Worm (Caenorhabditis elegans) whole organism, midembryonic: ENCODE results near the gene rap-3.
"Not testable (repeated sequence)": the region's sequence is repeated elsewhere in the genome, so short reads cannot be mapped to it uniquely, and the experiment has no call there.

ENCODE experiments used
- T22C8.4 ChIP-seq: fragments of 200-800 bp; sonication (Bioruptor generic); IDR thresholded peaks from 2 replicates; pipeline ENCODE4 v1.3.6; 2022; ENCODE audit warnings: missing genetic modification characterization, missing compliant biosample characterization
- cog-1 ChIP-seq: sonication (generic microtip); optimal IDR thresholded peaks from 2 replicates; lab custom pipeline; 2016; ENCODE audit warnings: missing genetic modification characterization, missing compliant biosample characterization
- flt-1 ChIP-seq: fragments of 200-800 bp; sonication (Bioruptor generic); IDR thresholded peaks from 2 replicates; pipeline ENCODE4 v1.3.6; 2022; ENCODE audit warnings: missing genetic modification characterization, missing compliant biosample characterization
- klf-2 ChIP-seq: fragments of 200-800 bp; sonication (Bioruptor generic); conservative IDR thresholded peaks from 2 replicates; pipeline ENCODE4 v1.3.6; 2022; ENCODE audit warnings: missing genetic modification reagents, missing genetic modification characterization, missing compliant biosample characterization
- med-1 ChIP-seq: sonication (generic microtip); optimal IDR thresholded peaks from 2 replicates; lab custom pipeline; 2017; ENCODE audit warnings: missing genetic modification characterization, mild to moderate bottlenecking, missing compliant biosample characterization, antibody characterized with exemption, missing genetic modification reagents; ENCODE audit not compliant: insufficient read depth
- ref-1 ChIP-seq: fragments of 200-800 bp; sonication (Bioruptor generic); conservative IDR thresholded peaks from 2 replicates; pipeline ENCODE4 v1.3.6; 2022; ENCODE audit warnings: missing genetic modification reagents, missing genetic modification characterization, missing compliant biosample characterization
- tab-1 ChIP-seq: fragments of 200-800 bp; sonication (Bioruptor generic); IDR thresholded peaks from 2 replicates; pipeline ENCODE4 v1.3.6; 2022; ENCODE audit warnings: missing genetic modification characterization, missing compliant biosample characterization
- ztf-23 ChIP-seq: fragments of 200-800 bp; sonication (Bioruptor generic); IDR thresholded peaks from 2 replicates; pipeline ENCODE4 v1.3.6; 2022; ENCODE audit warnings: missing genetic modification reagents, missing genetic modification characterization, missing compliant biosample characterization
- ztf-29 ChIP-seq: fragments of 200-800 bp; sonication (Bioruptor generic); IDR thresholded peaks from 2 replicates; pipeline ENCODE4 v1.3.6; 2022; ENCODE audit warnings: missing genetic modification reagents, missing genetic modification characterization, missing compliant biosample characterization

Gene rap-3

DNA sequence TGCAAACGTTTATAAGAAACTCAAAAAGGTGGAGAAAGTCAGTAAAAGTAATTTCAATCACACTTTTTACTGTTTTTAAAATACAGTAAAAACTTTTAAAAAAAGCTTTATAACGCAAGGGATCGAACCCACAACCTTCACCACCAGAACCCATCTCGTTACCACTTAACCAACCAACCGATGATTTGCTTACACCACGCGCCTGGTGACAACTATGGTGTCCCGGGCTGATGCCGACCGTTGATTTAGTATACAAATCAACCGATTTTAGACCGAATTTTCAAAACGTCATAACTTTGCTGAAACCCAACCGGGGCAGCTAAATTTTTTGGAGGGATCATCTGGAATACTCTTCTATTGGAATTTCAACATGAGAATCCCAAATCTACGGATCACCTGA is 19.8 kb downstream of the rap-3 start:
- peak; percentile 84 for TF ChIP-seq tab-1 (GFP tag; lab: Robert Waterston, UW)
- TF ChIP-seq klf-2, result peak; percentile 53; the same call in 1 of the 2 replicates
- 0 out of 2 replicates have a peak, but pooled peaks have one; percentile 50 for TF ChIP-seq T22C8.4 (GFP tag; lab: Robert Waterston, UW)
- peak; percentile 77; the same call in 1 of the 2 replicates for TF ChIP-seq ztf-23 (GFP tag; lab: Robert Waterston, UW)
- TF ChIP-seq ztf-29 (GFP tag; lab: Robert Waterston, UW), result peak; percentile 62; the same call in 1 of the 2 replicates
- peak; percentile 59 for TF ChIP-seq ref-1

DNA sequence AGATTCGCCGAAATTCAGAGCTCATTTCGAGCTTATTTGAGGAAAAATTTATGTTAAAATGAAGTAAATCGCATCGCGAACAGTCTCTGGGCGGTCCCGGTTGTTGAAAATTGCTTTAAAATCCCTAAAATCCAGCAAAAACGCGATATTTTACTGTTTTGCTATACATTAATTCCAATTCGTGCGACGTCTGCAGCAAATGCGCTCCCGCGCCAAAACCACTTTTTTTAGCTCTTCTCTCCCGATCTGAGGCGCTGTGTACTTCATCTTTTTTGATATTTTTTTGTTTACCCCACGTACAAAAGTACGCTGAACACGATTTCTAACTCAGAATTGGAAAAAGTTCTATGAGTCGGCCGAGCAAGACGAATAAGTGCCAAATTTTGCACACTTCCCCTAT is 21.9 kb downstream of the rap-3 start, which contains the start of gene R07H5.16:
R07H5.16 (plus strand) TSS at position 348 of the 400 bp plus-strand sequence.
- 0 out of 2 replicates have a peak, but pooled peaks have one; percentile 39 for TF ChIP-seq klf-2

DNA sequence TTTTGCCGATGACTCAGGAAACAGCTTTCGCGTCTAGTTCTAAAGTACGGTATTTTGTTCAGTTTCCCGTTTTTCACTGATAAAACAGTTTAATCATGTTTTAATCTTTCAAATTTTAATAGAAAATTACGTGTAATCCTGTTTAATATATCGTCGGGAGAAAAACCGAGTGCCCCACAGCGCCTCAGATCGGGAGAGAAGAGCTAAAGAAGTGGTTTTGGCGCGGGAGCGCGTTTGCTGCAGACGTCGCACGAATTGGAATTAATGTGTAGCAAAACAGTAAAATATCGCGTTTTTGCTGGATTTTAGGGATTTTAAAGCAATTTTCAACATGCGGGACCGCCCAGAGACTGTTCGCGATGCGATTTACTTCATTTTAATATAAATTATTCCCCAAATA is 23.6 kb downstream of the rap-3 start:
- TF ChIP-seq klf-2 (peak; percentile 72), ztf-23 (GFP tag; lab: Robert Waterston, UW) (peak; percentile 70; the same call in 1 of the 2 replicates), flt-1 (0 out of 2 replicates have a peak, but pooled peaks have one; percentile 58)

DNA sequence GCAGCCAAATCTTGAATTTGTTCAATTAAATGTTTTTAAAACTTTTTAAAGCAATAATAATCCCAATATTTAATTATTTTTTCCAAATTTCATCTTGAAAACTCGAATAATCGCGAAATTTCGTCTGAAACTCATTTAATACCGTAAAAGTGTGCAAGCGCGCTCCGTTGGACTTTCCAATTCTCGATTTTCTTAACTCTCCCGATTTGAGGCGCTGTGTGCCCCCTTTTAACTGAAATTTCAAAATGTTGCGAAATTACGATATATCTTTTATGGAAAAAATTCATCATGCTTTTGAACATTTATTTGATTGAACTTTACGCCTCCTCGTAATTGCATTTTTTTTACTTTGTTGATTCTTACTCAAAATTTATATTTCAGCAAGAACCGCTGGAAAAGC is 25.3 kb downstream of the rap-3 start, which contains the start of gene R07H5.11:
R07H5.11 (plus strand) TSS at position 380 of the 400 bp plus-strand sequence.
- not testable (repeated sequence) for TF ChIP-seq T22C8.4, ztf-23, tab-1 (GFP tag; lab: Robert Waterston, UW)

DNA sequence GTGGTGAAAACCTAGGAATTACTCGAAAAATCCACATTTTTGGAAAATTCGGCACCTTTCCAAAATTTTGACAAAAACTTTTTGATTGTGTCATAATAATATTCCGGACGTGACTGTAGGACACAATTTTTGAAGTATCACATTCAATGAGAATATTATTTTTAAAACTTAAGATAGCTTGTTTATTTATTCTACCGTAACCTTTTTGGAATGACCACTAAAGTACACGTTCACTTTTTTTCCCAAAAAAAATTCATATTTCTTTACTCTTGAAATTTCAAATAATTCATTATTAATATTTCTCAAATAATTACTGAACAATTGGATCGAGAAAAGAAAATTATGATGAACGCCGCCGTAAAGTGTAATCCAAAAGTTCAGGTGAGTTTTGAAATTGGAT is 30.1 kb downstream of the rap-3 start, which contains the start of gene R07H5.9:
R07H5.9 (plus strand) TSS at position 301 of the 400 bp plus-strand sequence.
- TF ChIP-seq ztf-29 (GFP tag; lab: Robert Waterston, UW), result no peak
- TF ChIP-seq T22C8.4 (GFP tag; lab: Robert Waterston, UW), result no peak
- no peak for TF ChIP-seq ref-1
- no peak for TF ChIP-seq tab-1 (GFP tag; lab: Robert Waterston, UW)
- TF ChIP-seq ztf-23 (GFP tag; lab: Robert Waterston, UW), result no peak
- no peak for TF ChIP-seq flt-1
- no peak for TF ChIP-seq cog-1
- TF ChIP-seq med-1 (GFP tag; lab: Kevin White, UChicago), result no peak
- TF ChIP-seq klf-2, result no peak

DNA sequence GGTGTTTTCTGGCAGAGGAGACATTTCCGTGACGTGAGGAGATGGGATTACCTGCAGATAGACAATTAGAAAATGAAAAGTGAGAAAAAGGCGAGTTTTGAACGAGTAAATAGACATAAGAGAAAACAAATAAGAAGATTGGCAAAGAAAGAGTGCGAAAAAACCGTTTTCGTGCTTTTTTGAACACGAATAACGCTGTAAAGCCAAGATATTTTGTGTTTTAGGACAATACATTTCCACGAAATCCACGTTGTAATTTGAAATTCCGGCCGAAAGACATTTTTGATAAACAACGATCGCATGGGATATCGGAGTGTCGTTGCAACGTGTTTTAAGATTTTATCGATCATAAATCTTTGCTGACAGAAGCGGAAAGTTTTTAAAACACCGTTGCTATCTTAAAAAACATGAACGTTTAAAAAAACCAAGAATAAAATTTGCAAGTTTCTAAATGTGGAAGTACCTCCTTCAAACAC is 33.8 kb downstream of the rap-3 start, which contains the start of gene adk-1:
adk-1 (minus strand) TSS at position 51 of the 476 bp plus-strand sequence.
- TF ChIP-seq ztf-29 (GFP tag; lab: Robert Waterston, UW) (no peak), tab-1 (GFP tag; lab: Robert Waterston, UW) (no peak), flt-1 (no peak)

DNA sequence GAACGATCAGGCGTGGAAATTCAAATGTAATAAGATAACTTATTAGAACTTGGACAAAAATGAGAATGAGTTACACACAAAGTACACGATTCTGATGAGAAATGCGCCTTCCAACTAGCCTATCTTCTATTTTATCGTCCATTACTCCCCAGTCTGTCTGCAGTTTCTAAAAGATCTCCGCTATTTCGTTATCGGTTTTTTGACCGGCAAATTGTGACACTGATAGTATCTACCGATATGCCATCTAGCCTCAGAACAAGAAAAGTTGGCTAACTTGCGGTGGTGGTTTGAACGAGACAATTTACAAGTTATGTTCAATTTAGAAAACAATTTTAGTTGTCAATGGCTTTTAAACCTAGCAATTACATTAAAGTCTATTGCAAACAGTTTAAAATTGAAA is 34.5 kb downstream of the rap-3 start:
- TF ChIP-seq med-1 (GFP tag; lab: Kevin White, UChicago) (no peak), ref-1 (no peak), tab-1 (GFP tag; lab: Robert Waterston, UW) (no peak), klf-2 (no peak), ztf-23 (GFP tag; lab: Robert Waterston, UW) (no peak), cog-1 (no peak), T22C8.4 (GFP tag; lab: Robert Waterston, UW) (no peak)

DNA sequence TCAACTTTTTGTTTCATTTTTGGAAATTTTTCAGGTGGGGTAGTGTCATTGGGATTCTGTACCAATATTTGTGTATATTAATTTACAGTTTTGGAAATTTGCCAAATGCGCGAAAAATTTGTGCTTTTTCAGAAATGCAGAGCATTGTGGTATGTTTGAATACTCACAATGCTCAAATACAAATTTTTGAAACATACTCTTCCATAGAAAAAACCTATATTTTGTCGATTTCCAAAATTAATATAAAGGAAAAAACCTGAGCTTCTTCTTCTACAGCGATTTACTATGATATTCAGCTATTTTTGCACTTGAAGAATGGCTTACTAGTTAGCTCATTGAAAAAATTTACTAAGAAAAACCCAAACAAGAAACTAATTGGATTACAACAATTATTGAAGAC is 35.9 kb downstream of the rap-3 start:
- TF ChIP-seq med-1 (GFP tag; lab: Kevin White, UChicago), result no peak
- no peak for TF ChIP-seq cog-1
- TF ChIP-seq T22C8.4 (GFP tag; lab: Robert Waterston, UW), result no peak
- TF ChIP-seq klf-2, result no peak
- TF ChIP-seq flt-1, result no peak
- TF ChIP-seq ref-1, result no peak
- no peak for TF ChIP-seq tab-1 (GFP tag; lab: Robert Waterston, UW)
- no peak for TF ChIP-seq ztf-23 (GFP tag; lab: Robert Waterston, UW)
- no peak for TF ChIP-seq ztf-29 (GFP tag; lab: Robert Waterston, UW)

DNA sequence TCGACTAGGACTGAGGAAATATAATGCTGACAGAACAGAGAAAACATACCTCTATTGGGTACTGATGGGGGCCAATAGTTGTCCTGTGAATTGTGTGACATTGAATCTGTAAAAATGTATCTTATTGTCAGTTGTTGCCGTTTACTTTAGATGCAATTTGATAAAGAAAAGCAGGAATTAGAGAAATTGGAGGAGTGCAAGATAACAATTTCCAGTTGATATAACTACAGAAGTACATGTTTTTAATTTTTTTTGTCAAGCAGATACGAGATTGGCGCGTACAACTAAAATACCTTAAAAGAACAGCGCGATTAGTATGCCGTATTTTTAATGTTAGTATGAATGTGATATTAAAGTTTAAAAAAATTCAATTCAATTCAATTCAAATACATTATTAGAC is 41.0 kb downstream of the rap-3 start, which contains the start of gene zip-6:
zip-6 (minus strand) TSS at position 101 of the 400 bp plus-strand sequence.
- no peak for TF ChIP-seq tab-1 (GFP tag; lab: Robert Waterston, UW)
- no peak for TF ChIP-seq med-1 (GFP tag; lab: Kevin White, UChicago)
- TF ChIP-seq klf-2, result no peak
- no peak for TF ChIP-seq ztf-23 (GFP tag; lab: Robert Waterston, UW)
- no peak for TF ChIP-seq flt-1
- TF ChIP-seq T22C8.4 (GFP tag; lab: Robert Waterston, UW), result no peak
- no peak for TF ChIP-seq cog-1
- no peak for TF ChIP-seq ref-1
- TF ChIP-seq ztf-29 (GFP tag; lab: Robert Waterston, UW), result no peak

DNA sequence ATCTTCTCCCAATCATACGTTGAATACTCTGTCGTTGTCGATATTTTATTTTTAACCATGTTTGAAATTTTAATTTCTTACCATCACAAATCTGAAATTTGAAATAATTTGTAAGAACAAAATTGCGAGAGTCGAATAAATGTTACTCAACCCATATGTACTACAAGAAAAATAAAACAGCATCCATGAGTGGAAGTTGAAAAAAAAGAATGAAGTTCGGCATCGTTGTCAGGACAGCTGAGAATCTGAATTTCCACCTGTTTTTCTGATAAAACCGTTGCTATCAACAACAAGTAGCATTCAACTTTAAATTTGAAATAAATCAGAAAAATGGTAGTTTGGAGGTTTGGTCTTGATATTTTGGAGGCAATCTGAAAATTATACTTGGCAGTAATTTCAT is 46.8 kb downstream of the rap-3 start, which contains the start of gene C29F4.3:
C29F4.3 (minus strand) TSS at position 101 of the 400 bp plus-strand sequence.
- TF ChIP-seq tab-1 (GFP tag; lab: Robert Waterston, UW) (no peak), T22C8.4 (GFP tag; lab: Robert Waterston, UW) (no peak), ztf-29 (GFP tag; lab: Robert Waterston, UW) (no peak), cog-1 (no peak), med-1 (GFP tag; lab: Kevin White, UChicago) (no peak), klf-2 (no peak), ref-1 (no peak), flt-1 (no peak), ztf-23 (GFP tag; lab: Robert Waterston, UW) (no peak)

DNA sequence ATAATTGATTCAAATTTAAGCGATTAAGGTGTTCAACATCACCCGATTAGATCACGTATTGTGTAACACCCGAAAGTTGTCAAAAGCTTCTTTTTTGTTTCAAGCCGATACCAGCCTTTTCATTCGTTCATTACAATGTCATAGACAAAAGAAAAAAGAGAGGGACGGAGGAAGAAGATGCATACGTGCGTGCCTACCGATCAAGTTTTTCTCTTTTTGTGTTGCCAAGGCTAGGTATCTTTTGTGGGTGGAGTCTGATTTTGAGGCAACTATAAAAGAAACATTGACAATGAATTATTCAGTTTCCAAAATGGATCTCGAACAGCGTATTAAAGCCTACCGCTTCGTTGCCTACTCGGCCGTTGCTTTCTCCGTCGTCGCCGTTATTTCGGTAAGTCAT is 48.1 kb downstream of the rap-3 start, which contains the start of gene col-125:
col-125 (plus strand) TSS at position 301 of the 400 bp plus-strand sequence.
- no peak for TF ChIP-seq T22C8.4 (GFP tag; lab: Robert Waterston, UW)
- no peak for TF ChIP-seq ref-1
- no peak for TF ChIP-seq flt-1
- TF ChIP-seq tab-1 (GFP tag; lab: Robert Waterston, UW), result no peak
- TF ChIP-seq cog-1, result no peak
- TF ChIP-seq ztf-23 (GFP tag; lab: Robert Waterston, UW), result no peak
- TF ChIP-seq ztf-29 (GFP tag; lab: Robert Waterston, UW), result no peak
- no peak for TF ChIP-seq klf-2
- no peak for TF ChIP-seq med-1 (GFP tag; lab: Kevin White, UChicago)
